Fruit fly (Drosophila melanogaster) whole organism, embryonic: ENCODE results near the gene CG2187.
A peak's percentile ranks its signal among the peaks of the same experiment; 100 is the strongest.

Experiments used
- ATbp ChIP-seq: fragments of 200-800 bp; sonication (Bioruptor generic); optimal IDR thresholded peaks from 2 replicates; lab custom pipeline; 2017; ENCODE audit warnings: missing biosample characterization, mild to moderate bottlenecking, missing genetic modification characterization, missing genetic modification reagents
- Ada2b ChIP-seq: fragments of 200-800 bp; sonication (Bioruptor generic); IDR thresholded peaks from 2 replicates; pipeline ENCODE4 v1.3.6; 2022; ENCODE audit warnings: missing biosample characterization, missing genetic modification characterization
- Atf6 ChIP-seq: fragments of 200-800 bp; sonication (Bioruptor generic); IDR thresholded peaks from 2 replicates; pipeline ENCODE4 v1.3.6; 2022; ENCODE audit warnings: missing biosample characterization, missing genetic modification characterization
- Bdp1 ChIP-seq: fragments of 200-800 bp; sonication (Bioruptor generic); optimal IDR thresholded peaks from 3 replicates; lab custom pipeline; 2016; ENCODE audit warnings: missing biosample characterization, missing genetic modification characterization
- Blimp-1 ChIP-seq: fragments of 200-800 bp; sonication (Bioruptor generic); optimal IDR thresholded peaks from 3 replicates; lab custom pipeline; 2018; ENCODE audit warnings: missing biosample characterization, missing genetic modification characterization, mild to moderate bottlenecking, moderate library complexity, missing genetic modification reagents
- CG10366 ChIP-seq: fragments of 200-800 bp; sonication (Bioruptor generic); IDR thresholded peaks from 2 replicates; pipeline ENCODE4 v1.3.6; 2022; ENCODE audit warnings: missing biosample characterization, missing genetic modification characterization
- CG10431 ChIP-seq: fragments of 200-800 bp; sonication (Bioruptor generic); optimal IDR thresholded peaks from 3 replicates; lab custom pipeline; 2018; ENCODE audit warnings: missing biosample characterization, mild to moderate bottlenecking, missing genetic modification characterization
- CG10654 ChIP-seq: fragments of 200-800 bp; sonication (Bioruptor generic); optimal IDR thresholded peaks from 2 replicates; lab custom pipeline; 2016; ENCODE audit warnings: missing biosample characterization, missing genetic modification characterization
- CG11093 ChIP-seq: fragments of 200-800 bp; sonication (Bioruptor generic); IDR thresholded peaks from 3 replicates; pipeline ENCODE4 v1.3.6; 2022; ENCODE audit warnings: missing biosample characterization, missing genetic modification characterization
- CG11456 ChIP-seq: fragments of 200-800 bp; sonication (Bioruptor generic); IDR thresholded peaks from 3 replicates; pipeline ENCODE4 v1.3.6; 2022; ENCODE audit warnings: missing biosample characterization, missing genetic modification characterization
- CG13296 ChIP-seq: fragments of 200-800 bp; sonication (Bioruptor generic); optimal IDR thresholded peaks from 3 replicates; lab custom pipeline; 2018; ENCODE audit warnings: missing biosample characterization, mild to moderate bottlenecking, missing genetic modification characterization
- CG13624 ChIP-seq: fragments of 200-800 bp; sonication (Bioruptor generic); optimal IDR thresholded peaks from 2 replicates; lab custom pipeline; 2016; ENCODE audit warnings: missing biosample characterization, missing genetic modification characterization
- CG14441 ChIP-seq: fragments of 200-800 bp; sonication (Bioruptor generic); IDR thresholded peaks from 2 replicates; pipeline ENCODE4 v1.3.6; 2022; ENCODE audit warnings: missing biosample characterization, missing genetic modification characterization
- CG14710 ChIP-seq: fragments of 200-800 bp; sonication (Bioruptor generic); optimal IDR thresholded peaks from 3 replicates; lab custom pipeline; 2019; ENCODE audit warnings: missing biosample characterization, mild to moderate bottlenecking, missing genetic modification characterization, moderate library complexity
- CG15601 ChIP-seq: fragments of 200-800 bp; sonication (Bioruptor generic); optimal IDR thresholded peaks from 3 replicates; lab custom pipeline; 2019; ENCODE audit warnings: missing biosample characterization, mild to moderate bottlenecking, missing genetic modification characterization, moderate library complexity
- CG2712 ChIP-seq: fragments of 200-800 bp; optimal IDR thresholded peaks from 3 replicates; lab custom pipeline; 2019; ENCODE audit warnings: missing biosample characterization, mild to moderate bottlenecking, missing genetic modification characterization, moderate library complexity
- CG30020 ChIP-seq: fragments of 200-800 bp; optimal IDR thresholded peaks from 2 replicates; lab custom pipeline; 2019; ENCODE audit warnings: missing biosample characterization, mild to moderate bottlenecking, missing genetic modification characterization, moderate library complexity
- CG33557 ChIP-seq: fragments of 200-800 bp; sonication (Bioruptor generic); optimal IDR thresholded peaks from 2 replicates; lab custom pipeline; 2019; ENCODE audit warnings: missing biosample characterization, mild to moderate bottlenecking, missing genetic modification characterization, moderate library complexity
- CG3995 ChIP-seq: fragments of 200-800 bp; sonication (Bioruptor generic); optimal IDR thresholded peaks from 3 replicates; lab custom pipeline; 2016; ENCODE audit warnings: missing biosample characterization, missing genetic modification characterization
- CG4424 ChIP-seq: fragments of 200-800 bp; sonication (Bioruptor generic); optimal IDR thresholded peaks from 3 replicates; lab custom pipeline; 2016; ENCODE audit warnings: missing biosample characterization, missing genetic modification characterization
- CG4617 ChIP-seq: fragments of 200-800 bp; sonication (Bioruptor generic); optimal IDR thresholded peaks from 3 replicates; lab custom pipeline; 2016; ENCODE audit warnings: missing biosample characterization, missing genetic modification characterization, borderline replicate concordance
- CG7271 ChIP-seq: fragments of 200-800 bp; sonication (Bioruptor generic); optimal IDR thresholded peaks from 2 replicates; lab custom pipeline; 2018; ENCODE audit warnings: missing biosample characterization, mild to moderate bottlenecking, missing genetic modification characterization, moderate library complexity
- CG8281 ChIP-seq: fragments of 200-800 bp; sonication (Bioruptor generic); optimal IDR thresholded peaks from 2 replicates; lab custom pipeline; 2018; ENCODE audit warnings: missing biosample characterization, mild to moderate bottlenecking, missing genetic modification characterization, moderate library complexity
- CG9797 ChIP-seq: fragments of 200-800 bp; sonication (Bioruptor generic); optimal IDR thresholded peaks from 3 replicates; lab custom pipeline; 2018; ENCODE audit warnings: missing biosample characterization, mild to moderate bottlenecking, missing genetic modification characterization
- CkIIα-i1 ChIP-seq: fragments of 200-800 bp; sonication (Bioruptor generic); IDR thresholded peaks from 2 replicates; pipeline ENCODE4 v1.3.6; 2022; ENCODE audit warnings: missing biosample characterization, missing genetic modification characterization
- Dbx ChIP-seq: fragments of 200-800 bp; sonication (Bioruptor generic); IDR thresholded peaks from 3 replicates; pipeline ENCODE4 v1.3.6; 2022; ENCODE audit warnings: missing biosample characterization, missing genetic modification characterization
- Dek ChIP-seq: fragments of 200-800 bp; sonication (Bioruptor generic); optimal IDR thresholded peaks from 3 replicates; lab custom pipeline; 2019; ENCODE audit warnings: missing biosample characterization, mild to moderate bottlenecking, missing genetic modification characterization, moderate library complexity
- Drgx ChIP-seq: fragments of 200-800 bp; sonication (Bioruptor generic); IDR thresholded peaks from 2 replicates; pipeline ENCODE4 v1.3.6; 2022; ENCODE audit warnings: missing biosample characterization, missing genetic modification characterization
- HmgD ChIP-seq: fragments of 200-800 bp; sonication (Bioruptor generic); optimal IDR thresholded peaks from 3 replicates; lab custom pipeline; 2016; ENCODE audit warnings: missing biosample characterization, missing genetic modification characterization
- Hr39 ChIP-seq: fragments of >200 bp; optimal IDR thresholded peaks from 2 replicates; lab custom pipeline; 2017
- Scr ChIP-seq: fragments of 200-800 bp; sonication (Bioruptor generic); IDR thresholded peaks from 2 replicates; pipeline ENCODE4 v1.3.6; 2022; ENCODE audit warnings: missing biosample characterization, missing genetic modification characterization; ENCODE audit not compliant: partially characterized antibody
- Sry-β ChIP-seq: fragments of 200-800 bp; sonication (Bioruptor generic); optimal IDR thresholded peaks from 2 replicates; lab custom pipeline; 2018; ENCODE audit warnings: missing biosample characterization, mild to moderate bottlenecking, missing genetic modification characterization, moderate library complexity
- aop ChIP-seq: fragments of 200-800 bp; sonication (Bioruptor generic); IDR thresholded peaks from 2 replicates; pipeline ENCODE4 v1.3.6; 2022; ENCODE audit warnings: missing biosample characterization, missing genetic modification characterization
- ap ChIP-seq: fragments of 200-800 bp; sonication (Bioruptor generic); IDR thresholded peaks from 2 replicates; pipeline ENCODE4 v1.3.6; 2022; ENCODE audit warnings: missing biosample characterization, missing genetic modification characterization
- ara ChIP-seq: fragments of 200-800 bp; sonication (Bioruptor generic); IDR thresholded peaks from 2 replicates; pipeline ENCODE4 v1.3.6; 2022; ENCODE audit warnings: missing biosample characterization, missing genetic modification characterization
- bcd ChIP-seq: fragments of 200-800 bp; sonication (Bioruptor generic); optimal IDR thresholded peaks from 2 replicates; lab custom pipeline; 2017; ENCODE audit warnings: missing biosample characterization, mild to moderate bottlenecking, missing genetic modification characterization
- bsh ChIP-seq, 2 experiments: fragments of 200-800 bp; sonication (Bioruptor generic); optimal IDR thresholded peaks; 2 replicates each; lab custom pipeline; 2017 to 2018; ENCODE audit warnings: mild to moderate bottlenecking in 2 of 2, missing biosample characterization in 2 of 2, missing genetic modification characterization in 2 of 2, moderate library complexity in 1 of 2
- cad ChIP-seq: fragments of >200 bp; optimal IDR thresholded peaks from 2 replicates; lab custom pipeline; 2017; ENCODE audit warnings: missing biosample characterization, missing genetic modification characterization
- dimm ChIP-seq: fragments of 200-800 bp; sonication (Bioruptor generic); IDR thresholded peaks from 2 replicates; pipeline ENCODE4 v1.3.6; 2022; ENCODE audit warnings: missing biosample characterization, missing genetic modification characterization
- dmrt11E ChIP-seq: fragments of 200-800 bp; sonication (Bioruptor generic); optimal IDR thresholded peaks from 3 replicates; lab custom pipeline; 2018; ENCODE audit warnings: missing biosample characterization, mild to moderate bottlenecking, missing genetic modification characterization, moderate library complexity
- fd96Cb ChIP-seq: fragments of 200-800 bp; sonication (Bioruptor generic); optimal IDR thresholded peaks from 2 replicates; lab custom pipeline; 2018; ENCODE audit warnings: missing biosample characterization, mild to moderate bottlenecking, missing genetic modification characterization, moderate library complexity
- fu2 ChIP-seq: fragments of 200-800 bp; sonication (Bioruptor generic); optimal IDR thresholded peaks from 2 replicates; lab custom pipeline; 2016; ENCODE audit warnings: missing biosample characterization, missing genetic modification characterization
- grau ChIP-seq: fragments of 200-800 bp; optimal IDR thresholded peaks from 3 replicates; lab custom pipeline; 2019; ENCODE audit warnings: missing biosample characterization, mild to moderate bottlenecking, missing genetic modification characterization, moderate library complexity
- gsb-n ChIP-seq: fragments of 200-800 bp; sonication (Bioruptor generic); optimal IDR thresholded peaks from 3 replicates; lab custom pipeline; 2018; ENCODE audit warnings: missing biosample characterization, mild to moderate bottlenecking, missing genetic modification characterization
- jigr1 ChIP-seq: fragments of 200-800 bp; sonication (Bioruptor generic); IDR thresholded peaks from 3 replicates; pipeline ENCODE4 v1.3.6; 2022; ENCODE audit warnings: missing biosample characterization, missing genetic modification characterization
- lola ChIP-seq, 3 experiments: fragments of >200 bp in 2 of 3; fragments of 200-800 bp in 1 of 3; sonication (Bioruptor generic) in 1 of 3; optimal IDR thresholded peaks; 2 replicates each; lab custom pipeline; 2017 to 2019; ENCODE audit warnings: missing biosample characterization in 3 of 3, missing genetic modification characterization in 3 of 3, mild to moderate bottlenecking in 1 of 3, moderate library complexity in 1 of 3
- onecut ChIP-seq: fragments of 200-800 bp; sonication (Bioruptor generic); IDR thresholded peaks from 2 replicates; pipeline ENCODE4 v1.3.6; 2022; ENCODE audit warnings: missing biosample characterization, missing genetic modification characterization
- pfk ChIP-seq: fragments of 200-800 bp; sonication (Bioruptor generic); optimal IDR thresholded peaks from 2 replicates; lab custom pipeline; 2018; ENCODE audit warnings: missing biosample characterization, mild to moderate bottlenecking, missing genetic modification characterization, moderate library complexity
- tll ChIP-seq, 2 experiments: fragments of 200-800 bp in 1 of 2; fragments of >200 bp in 1 of 2; sonication (Bioruptor generic) in 1 of 2; optimal IDR thresholded peaks; 2 replicates each; lab custom pipeline; 2017 to 2019; ENCODE audit warnings: missing biosample characterization in 2 of 2, missing genetic modification characterization in 2 of 2, mild to moderate bottlenecking in 1 of 2, moderate library complexity in 1 of 2
- unpg ChIP-seq: fragments of 200-800 bp; sonication (Bioruptor generic); optimal IDR thresholded peaks from 3 replicates; lab custom pipeline; 2018; ENCODE audit warnings: missing biosample characterization, mild to moderate bottlenecking, missing genetic modification characterization, moderate library complexity
- zfh1 ChIP-seq: fragments of 200-800 bp; sonication (Bioruptor generic); IDR thresholded peaks from 3 replicates; pipeline ENCODE4 v1.3.6; 2022; ENCODE audit warnings: missing biosample characterization, missing genetic modification characterization

The CG2187 gene

dm6 chr3R:31747429-31748048 is 10.9 kb downstream of the CG2187 start, which contains the start of the genes nero and CG1910 (continued):
- TF ChIP-seq Drgx (GFP tag; lab: Robert Waterston, UW): no peak
- TF ChIP-seq ATbp (GFP tag; lab: Kevin White, UChicago): no peak
- TF ChIP-seq CG33557 (GFP tag; lab: Kevin White, UChicago): no peak
- no peak for TF ChIP-seq ap (GFP tag; lab: Robert Waterston, UW)
- TF ChIP-seq grau (tag; lab: Kevin White, UChicago): peak; percentile 34
- no peak for TF ChIP-seq dmrt11E (tag; lab: Kevin White, UChicago)
- no peak for TF ChIP-seq CG10654 (GFP tag; lab: Kevin White, UChicago)
- no peak for TF ChIP-seq ara
- TF ChIP-seq Blimp-1: no peak
- no peak for TF ChIP-seq CG30020 (tag; lab: Kevin White, UChicago)
- no peak for TF ChIP-seq zfh1 (GFP tag; lab: Robert Waterston, UW)
- peak; percentile 50 for TF ChIP-seq CG2712 (tag; lab: Kevin White, UChicago)
- peak; percentile 37 for TF ChIP-seq CG15601 (tag; lab: Kevin White, UChicago)
- no peak for TF ChIP-seq CG11456 (GFP tag; lab: Robert Waterston, UW)
- peak; percentile 70 for TF ChIP-seq HmgD (GFP tag; lab: Kevin White, UChicago)
- peak; percentile 93 for TF ChIP-seq CG9797 (GFP tag; lab: Kevin White, UChicago)
- no peak for TF ChIP-seq jigr1 (GFP tag; lab: Robert Waterston, UW)
- no peak for TF ChIP-seq Dbx (GFP tag; lab: Robert Waterston, UW)
- TF ChIP-seq CG14441 (GFP tag; lab: Robert Waterston, UW): no peak
- no peak for TF ChIP-seq CG11093 (GFP tag; lab: Robert Waterston, UW)
- TF ChIP-seq fd96Cb (tag; lab: Kevin White, UChicago): no peak
- TF ChIP-seq pfk (GFP tag; lab: Kevin White, UChicago): peak; percentile 40
- no peak for TF ChIP-seq Scr
- no peak for TF ChIP-seq Bdp1 (GFP tag; lab: Kevin White, UChicago)
- peak; percentile 55 for TF ChIP-seq CG4617 (GFP tag; lab: Kevin White, UChicago)
- no peak for TF ChIP-seq lola (GFP tag; optimal IDR thresholded peaks at IDR 0.05; lab: Kevin White, UChicago)
- TF ChIP-seq fu2: no peak
- peak; percentile 84 for TF ChIP-seq Sry-β (GFP tag; lab: Kevin White, UChicago)
- no peak for TF ChIP-seq unpg (GFP tag; lab: Kevin White, UChicago)
- no peak for TF ChIP-seq CG8281 (tag; lab: Kevin White, UChicago)
- peak; percentile 43 for TF ChIP-seq CG14710 (tag; lab: Kevin White, UChicago)
- TF ChIP-seq tll (GFP tag; optimal IDR thresholded peaks at IDR 0.05; lab: Kevin White, UChicago): peak in 1 of 2 experiments; percentile 30
- no peak for TF ChIP-seq Dek
- no peak for TF ChIP-seq bsh (GFP tag; optimal IDR thresholded peaks at IDR 0.05; lab: Kevin White, UChicago)
- TF ChIP-seq bcd (GFP tag; lab: Kevin White, UChicago): no peak
- TF ChIP-seq CG10366: no peak
- TF ChIP-seq aop (GFP tag; lab: Robert Waterston, UW): no peak
- TF ChIP-seq CG10431 (GFP tag; lab: Kevin White, UChicago): no peak
- no peak for TF ChIP-seq CG4424 (GFP tag; lab: Kevin White, UChicago)
- TF ChIP-seq Atf6: no peak
- no peak for TF ChIP-seq gsb-n (tag; lab: Kevin White, UChicago)
- TF ChIP-seq CG13624 (GFP tag; lab: Kevin White, UChicago): no peak
- no peak for TF ChIP-seq dimm (GFP tag; lab: Robert Waterston, UW)
- TF ChIP-seq Hr39 (lab: Kevin White, UChicago): no peak
- TF ChIP-seq CG3995: peak; percentile 94
- TF ChIP-seq CG13296: no peak
- TF ChIP-seq CkIIα-i1 (GFP tag; lab: Robert Waterston, UW): no peak
- peak; percentile 48 for TF ChIP-seq CG7271 (tag; lab: Kevin White, UChicago)
- no peak for TF ChIP-seq Ada2b (GFP tag; lab: Robert Waterston, UW)
- TF ChIP-seq cad (GFP tag; lab: Kevin White, UChicago): no peak
- peak; percentile 58 for TF ChIP-seq onecut (GFP tag; lab: Robert Waterston, UW)
